Fruit fly (Drosophila melanogaster): Measurements from ENCODE around the gene CG10943.

- TF ChIP-seq usp (GFP tag; optimal IDR thresholded peaks at IDR 0.05): no peak
- no peak for TF ChIP-seq Hr78 (GFP tag; optimal IDR thresholded peaks at IDR 0.05)
- TF ChIP-seq N (GFP tag; optimal IDR thresholded peaks at IDR 0.05): no peak
- no peak for TF ChIP-seq rgr (GFP tag; optimal IDR thresholded peaks at IDR 0.05)
Measured at dm6 chr3L:12889353-12889820, 26.7 kb upstream of the CG10943 start, which contains the start of gene CG43894.
